Fruit fly (Drosophila melanogaster): ENCODE measurements around the gene tup.

- TF ChIP-seq CG8478 (optimal IDR thresholded peaks at IDR 0.05) (no peak), CTCF (optimal IDR thresholded peaks at IDR 0.05) (no peak)
Observed at dm6 chr2L:18844917-18845509, 36.0 kb downstream of the tup start, which contains the start of gene CG17321.

Measured in S2 (cell line).